Fruit fly (Drosophila melanogaster) whole organism, embryonic: ENCODE results near the gene CG7065.

Source experiments
- ATbp ChIP-seq: fragments of 200-800 bp; sonication (Bioruptor generic); optimal IDR thresholded peaks from 2 replicates; lab custom pipeline; 2017; ENCODE audit warnings: missing biosample characterization, mild to moderate bottlenecking, missing genetic modification characterization, missing genetic modification reagents
- Adf1 ChIP-seq: fragments of 200-800 bp; sonication (Bioruptor generic); IDR thresholded peaks from 2 replicates; pipeline ENCODE4 v1.3.6; 2022; ENCODE audit warnings: missing biosample characterization, missing genetic modification characterization
- Bteb2 ChIP-seq: fragments of 200-800 bp; sonication (Bioruptor generic); optimal IDR thresholded peaks from 2 replicates; lab custom pipeline; 2016; ENCODE audit warnings: missing biosample characterization, missing genetic modification characterization
- CG11398 ChIP-seq: fragments of 200-800 bp; sonication (Bioruptor generic); optimal IDR thresholded peaks from 2 replicates; lab custom pipeline; 2016; ENCODE audit warnings: missing biosample characterization, missing genetic modification characterization
- CG12155 ChIP-seq: fragments of 200-800 bp; sonication (Bioruptor generic); optimal IDR thresholded peaks from 3 replicates; lab custom pipeline; 2016; ENCODE audit warnings: missing biosample characterization, missing genetic modification characterization
- CG1233 ChIP-seq: fragments of 200-800 bp; sonication (Bioruptor generic); optimal IDR thresholded peaks from 4 replicates; lab custom pipeline; 2018; ENCODE audit warnings: missing biosample characterization, mild to moderate bottlenecking, missing genetic modification characterization
- CG13287 ChIP-seq: fragments of 200-800 bp; sonication (Bioruptor generic); IDR thresholded peaks from 2 replicates; pipeline ENCODE4 v1.3.6; 2022; ENCODE audit warnings: missing biosample characterization, missing genetic modification characterization; ENCODE audit not compliant: partially characterized antibody
- CG15073 ChIP-seq: fragments of 200-800 bp; sonication (Bioruptor generic); optimal IDR thresholded peaks from 2 replicates; lab custom pipeline; 2016; ENCODE audit warnings: missing biosample characterization, missing genetic modification characterization
- CG15479 ChIP-seq: fragments of 200-800 bp; sonication (Bioruptor generic); optimal IDR thresholded peaks from 3 replicates; lab custom pipeline; 2019; ENCODE audit warnings: missing biosample characterization, mild to moderate bottlenecking, missing genetic modification characterization, moderate library complexity
- CG1647 ChIP-seq: fragments of 200-800 bp; sonication (Bioruptor generic); optimal IDR thresholded peaks from 3 replicates; lab custom pipeline; 2016; ENCODE audit warnings: missing biosample characterization, missing genetic modification characterization
- CG17802 ChIP-seq: fragments of 200-800 bp; sonication (Bioruptor generic); optimal IDR thresholded peaks from 2 replicates; lab custom pipeline; 2018; ENCODE audit warnings: missing biosample characterization, mild to moderate bottlenecking, missing genetic modification characterization, moderate library complexity
- CG31388 ChIP-seq: fragments of 200-800 bp; sonication (Bioruptor generic); optimal IDR thresholded peaks from 2 replicates; lab custom pipeline; 2016; ENCODE audit warnings: missing biosample characterization, missing genetic modification characterization
- CG32532 ChIP-seq: fragments of 200-800 bp; sonication (Bioruptor generic); IDR thresholded peaks from 2 replicates; pipeline ENCODE4 v1.3.6; 2022; ENCODE audit warnings: missing biosample characterization, missing genetic modification characterization
- CG34376 ChIP-seq: fragments of 200-800 bp; sonication (Bioruptor generic); optimal IDR thresholded peaks from 2 replicates; lab custom pipeline; 2018; ENCODE audit warnings: missing biosample characterization, mild to moderate bottlenecking, missing genetic modification characterization
- CG4707 ChIP-seq: fragments of 200-800 bp; sonication (Bioruptor generic); optimal IDR thresholded peaks from 2 replicates; lab custom pipeline; 2018; ENCODE audit warnings: missing biosample characterization, mild to moderate bottlenecking, missing genetic modification characterization, moderate library complexity
- CG8089 ChIP-seq: fragments of 200-800 bp; sonication (Bioruptor generic); optimal IDR thresholded peaks from 3 replicates; lab custom pipeline; 2016; ENCODE audit warnings: missing biosample characterization, missing genetic modification characterization
- CG8924 ChIP-seq: fragments of 200-800 bp; optimal IDR thresholded peaks from 3 replicates; lab custom pipeline; 2019; ENCODE audit warnings: missing biosample characterization, mild to moderate bottlenecking, missing genetic modification characterization, moderate library complexity
- CG8944 ChIP-seq: fragments of 200-800 bp; sonication (Bioruptor generic); optimal IDR thresholded peaks from 3 replicates; lab custom pipeline; 2016; ENCODE audit warnings: missing biosample characterization, missing genetic modification characterization
- CkIIα-i1 ChIP-seq: fragments of 200-800 bp; sonication (Bioruptor generic); IDR thresholded peaks from 2 replicates; pipeline ENCODE4 v1.3.6; 2022; ENCODE audit warnings: missing biosample characterization, missing genetic modification characterization
- CrebB ChIP-seq: fragments of 200-800 bp; sonication (Bioruptor generic); optimal IDR thresholded peaks from 3 replicates; lab custom pipeline; 2018; ENCODE audit warnings: missing biosample characterization, mild to moderate bottlenecking, missing genetic modification characterization
- Dref ChIP-seq: fragments of 200-800 bp; sonication (Bioruptor generic); IDR thresholded peaks from 2 replicates; pipeline ENCODE4 v1.3.6; 2022; ENCODE audit warnings: missing biosample characterization, missing genetic modification characterization
- Gug ChIP-seq: fragments of 200-800 bp; sonication (Bioruptor generic); IDR thresholded peaks from 4 replicates; pipeline ENCODE4 v1.3.6; 2022; ENCODE audit warnings: missing biosample characterization, missing genetic modification characterization
- H15 ChIP-seq: fragments of 200-800 bp; sonication (Bioruptor generic); IDR thresholded peaks from 3 replicates; pipeline ENCODE4 v1.3.6; 2022; ENCODE audit warnings: missing biosample characterization, missing genetic modification characterization
- Hand ChIP-seq: fragments of 200-800 bp; sonication (Bioruptor generic); optimal IDR thresholded peaks from 2 replicates; lab custom pipeline; 2017; ENCODE audit warnings: mild to moderate bottlenecking, missing biosample characterization, missing genetic modification reagents, missing genetic modification characterization
- HmgD ChIP-seq: fragments of 200-800 bp; sonication (Bioruptor generic); optimal IDR thresholded peaks from 3 replicates; lab custom pipeline; 2016; ENCODE audit warnings: missing biosample characterization, missing genetic modification characterization
- Nf-YA ChIP-seq: fragments of 200-800 bp; sonication (Bioruptor generic); IDR thresholded peaks from 2 replicates; pipeline ENCODE4 v1.3.6; 2022; ENCODE audit warnings: missing biosample characterization, missing genetic modification characterization
- NfI ChIP-seq: fragments of 200-800 bp; sonication (Bioruptor generic); optimal IDR thresholded peaks from 3 replicates; lab custom pipeline; 2018; ENCODE audit warnings: missing biosample characterization, mild to moderate bottlenecking, missing genetic modification characterization, moderate library complexity
- Pdp1 ChIP-seq, 2 experiments: fragments of 200-800 bp; sonication (Bioruptor generic); optimal IDR thresholded peaks; 3 replicates each; lab custom pipeline; 2016; ENCODE audit warnings: missing biosample characterization in 2 of 2, missing genetic modification characterization in 2 of 2, mild to moderate bottlenecking in 1 of 2, moderate library complexity in 1 of 2
- Scr ChIP-seq: fragments of 200-800 bp; sonication (Bioruptor generic); IDR thresholded peaks from 2 replicates; pipeline ENCODE4 v1.3.6; 2022; ENCODE audit warnings: missing biosample characterization, missing genetic modification characterization; ENCODE audit not compliant: partially characterized antibody
- Six4 ChIP-seq: fragments of 200-800 bp; sonication (Bioruptor generic); optimal IDR thresholded peaks from 2 replicates; lab custom pipeline; 2016; ENCODE audit warnings: missing biosample characterization, missing genetic modification characterization
- cato ChIP-seq: fragments of 200-800 bp; sonication (Bioruptor generic); optimal IDR thresholded peaks from 2 replicates; lab custom pipeline; 2016; ENCODE audit warnings: missing biosample characterization, missing genetic modification characterization, borderline replicate concordance
- chm ChIP-seq: fragments of 200-800 bp; sonication (Bioruptor generic); IDR thresholded peaks from 2 replicates; pipeline ENCODE4 v1.3.6; 2022; ENCODE audit warnings: missing biosample characterization, missing genetic modification characterization
- danr ChIP-seq: fragments of 200-800 bp; sonication (Bioruptor generic); IDR thresholded peaks from 2 replicates; pipeline ENCODE4 v1.3.6; 2022; ENCODE audit warnings: missing biosample characterization, missing genetic modification characterization
- dpn ChIP-seq, 2 experiments: fragments of 200-800 bp; sonication (Bioruptor generic); optimal IDR thresholded peaks; 3 replicates each; lab custom pipeline; 2016; ENCODE audit warnings: missing biosample characterization in 2 of 2, missing genetic modification characterization in 2 of 2
- dysf ChIP-seq: fragments of 200-800 bp; sonication (Bioruptor generic); IDR thresholded peaks from 3 replicates; pipeline ENCODE4 v1.3.6; 2022; ENCODE audit warnings: missing biosample characterization, missing genetic modification characterization
- emc ChIP-seq: fragments of 200-800 bp; sonication (Bioruptor generic); optimal IDR thresholded peaks from 2 replicates; lab custom pipeline; 2016; ENCODE audit warnings: missing biosample characterization, missing genetic modification characterization
- fd64A ChIP-seq: fragments of 200-800 bp; sonication (Bioruptor generic); optimal IDR thresholded peaks from 3 replicates; lab custom pipeline; 2018; ENCODE audit warnings: missing biosample characterization, mild to moderate bottlenecking, missing genetic modification characterization
- gcm2 ChIP-seq: fragments of 200-800 bp; sonication (Bioruptor generic); optimal IDR thresholded peaks from 2 replicates; lab custom pipeline; 2016; ENCODE audit warnings: missing biosample characterization, missing genetic modification characterization
- gro ChIP-seq: fragments of 200-800 bp; sonication (Bioruptor generic); optimal IDR thresholded peaks from 2 replicates; lab custom pipeline; 2016; ENCODE audit warnings: missing biosample characterization, missing genetic modification characterization
- gsb-n ChIP-seq: fragments of 200-800 bp; sonication (Bioruptor generic); optimal IDR thresholded peaks from 3 replicates; lab custom pipeline; 2018; ENCODE audit warnings: missing biosample characterization, mild to moderate bottlenecking, missing genetic modification characterization
- insv ChIP-seq, 2 experiments: fragments of 200-800 bp; sonication (Bioruptor generic); optimal IDR thresholded peaks; 3 replicates each; lab custom pipeline; 2016 to 2018; ENCODE audit warnings: missing biosample characterization in 2 of 2, missing genetic modification characterization in 2 of 2
- mirr ChIP-seq: fragments of 200-800 bp; sonication (Bioruptor generic); optimal IDR thresholded peaks from 3 replicates; lab custom pipeline; 2018; ENCODE audit warnings: missing biosample characterization, mild to moderate bottlenecking, missing genetic modification characterization
- mld ChIP-seq: fragments of 200-800 bp; sonication (Bioruptor generic); IDR thresholded peaks from 3 replicates; pipeline ENCODE4 v1.3.6; 2022; ENCODE audit warnings: missing biosample characterization, missing genetic modification characterization; ENCODE audit not compliant: partially characterized antibody
- nerfin-1 ChIP-seq: fragments of 200-800 bp; sonication (Bioruptor generic); optimal IDR thresholded peaks from 3 replicates; lab custom pipeline; 2019; ENCODE audit warnings: missing biosample characterization, mild to moderate bottlenecking, missing genetic modification characterization, moderate library complexity
- row ChIP-seq: fragments of 200-800 bp; sonication (Bioruptor generic); IDR thresholded peaks from 3 replicates; pipeline ENCODE4 v1.3.6; 2022; ENCODE audit warnings: missing biosample characterization, missing genetic modification characterization
- shn ChIP-seq: fragments of 200-800 bp; sonication (Bioruptor generic); optimal IDR thresholded peaks from 3 replicates; lab custom pipeline; 2016; ENCODE audit warnings: missing biosample characterization, missing genetic modification characterization
- stc ChIP-seq: fragments of 200-800 bp; sonication (Bioruptor generic); IDR thresholded peaks from 2 replicates; pipeline ENCODE4 v1.3.6; 2022; ENCODE audit warnings: missing biosample characterization, missing genetic modification characterization
- tna ChIP-seq: fragments of 200-800 bp; sonication (Bioruptor generic); IDR thresholded peaks from 2 replicates; pipeline ENCODE4 v1.3.6; 2022; ENCODE audit warnings: missing biosample characterization, missing genetic modification characterization; ENCODE audit not compliant: partially characterized antibody
- toy ChIP-seq: fragments of 200-800 bp; sonication (Bioruptor generic); IDR thresholded peaks from 2 replicates; pipeline ENCODE4 v1.3.6; 2022; ENCODE audit warnings: missing biosample characterization, missing genetic modification characterization
- tup ChIP-seq: fragments of 200-800 bp; sonication (Bioruptor generic); optimal IDR thresholded peaks from 2 replicates; lab custom pipeline; 2016; ENCODE audit warnings: missing biosample characterization, mild to moderate bottlenecking, missing genetic modification characterization, moderate library complexity
- unc-4 ChIP-seq: fragments of 200-800 bp; sonication (Bioruptor generic); IDR thresholded peaks from 2 replicates; pipeline ENCODE4 v1.3.6; 2022; ENCODE audit warnings: missing biosample characterization, missing genetic modification characterization; ENCODE audit not compliant: partially characterized antibody

CG7065 gene

DNA sequence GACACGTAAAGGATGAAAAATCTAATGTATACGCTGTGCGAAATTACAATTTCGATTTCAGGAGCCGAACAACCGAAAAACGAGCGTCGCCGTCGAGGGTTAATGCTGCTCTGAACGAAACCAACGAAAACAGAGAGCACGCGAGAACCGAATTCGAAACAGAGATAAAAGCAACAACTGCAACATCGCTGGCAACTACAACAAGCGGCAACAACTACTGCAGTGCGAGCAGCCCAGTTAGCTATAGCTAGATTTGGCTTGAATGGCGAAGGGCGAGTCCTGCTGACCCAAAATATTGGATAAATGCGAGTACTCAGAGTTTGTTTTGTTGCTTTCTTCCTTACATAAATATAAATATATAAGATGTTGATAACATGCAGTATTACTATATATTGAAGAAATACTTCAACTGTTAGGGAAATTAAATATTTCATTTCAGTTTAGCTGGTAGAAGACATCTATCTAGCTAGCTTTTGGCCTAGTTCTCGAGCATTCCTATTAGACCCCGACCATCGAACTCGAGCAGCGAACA is 7.3 kb upstream of the CG7065 start, which contains the start of gene fend (continued):
- TF ChIP-seq Dref (no peak), CG8944 (GFP tag; lab: Kevin White, UChicago) (no peak), CG15479 (GFP tag; lab: Kevin White, UChicago) (peak; percentile 47), mld (GFP tag; lab: Robert Waterston, UW) (no peak), CrebB (no peak), CG17802 (tag; lab: Kevin White, UChicago) (no peak), HmgD (GFP tag; lab: Kevin White, UChicago) (no peak), row (GFP tag; lab: Robert Waterston, UW) (peak; percentile 94), Scr (GFP tag; lab: Robert Waterston, UW) (no peak), tna (GFP tag; lab: Robert Waterston, UW) (no peak), Gug (GFP tag; lab: Robert Waterston, UW) (no peak), CG31388 (no peak), CG34376 (GFP tag; lab: Kevin White, UChicago) (peak; percentile 37), H15 (GFP tag; lab: Robert Waterston, UW) (no peak), CG1647 (GFP tag; lab: Kevin White, UChicago) (no peak), NfI (GFP tag; lab: Kevin White, UChicago) (peak; percentile 44), Adf1 (GFP tag; lab: Robert Waterston, UW) (no peak), emc (GFP tag; lab: Kevin White, UChicago) (no peak), gro (GFP tag; lab: Kevin White, UChicago) (no peak), nerfin-1 (tag; lab: Kevin White, UChicago) (peak; percentile 35), Hand (peak; percentile 0), chm (GFP tag; lab: Robert Waterston, UW) (peak; percentile 56; the same call in 1 of the 2 replicates), unc-4 (no peak), toy (GFP tag; lab: Robert Waterston, UW) (no peak), mirr (GFP tag; lab: Kevin White, UChicago) (no peak), CG8089 (GFP tag; lab: Kevin White, UChicago) (no peak), gcm2 (GFP tag; lab: Kevin White, UChicago) (no peak), CG8924 (tag; lab: Kevin White, UChicago) (peak; percentile 54), CkIIα-i1 (GFP tag; lab: Robert Waterston, UW) (no peak), ATbp (no peak), cato (no peak), shn (no peak), CG1233 (peak; percentile 21), insv (GFP tag; optimal IDR thresholded peaks at IDR 0.05; lab: Kevin White, UChicago) (peak in 1 of 2 experiments; percentile 68), Six4 (GFP tag; lab: Kevin White, UChicago) (peak; percentile 18), gsb-n (tag; lab: Kevin White, UChicago) (no peak), danr (GFP tag; lab: Robert Waterston, UW) (no peak), dpn (GFP tag; optimal IDR thresholded peaks at IDR 0.05; lab: Kevin White, UChicago) (peak in 1 of 2 experiments; percentile 22), fd64A (GFP tag; lab: Kevin White, UChicago) (no peak), CG12155 (GFP tag; lab: Kevin White, UChicago) (no peak), CG32532 (GFP tag; lab: Robert Waterston, UW) (peak; percentile 28; the same call in 1 of the 2 replicates), Nf-YA (GFP tag; lab: Robert Waterston, UW) (no peak), Pdp1 (GFP tag; optimal IDR thresholded peaks at IDR 0.05; lab: Kevin White, UChicago) (no peak), stc (GFP tag; lab: Robert Waterston, UW) (no peak), Bteb2 (GFP tag; lab: Kevin White, UChicago) (no peak), CG15073 (GFP tag; lab: Kevin White, UChicago) (no peak), CG11398 (GFP tag; lab: Kevin White, UChicago) (no peak), dysf (GFP tag; lab: Robert Waterston, UW) (peak; percentile 49; the same call in 1 of the 3 replicates), CG13287 (no peak), tup (no peak), CG4707 (GFP tag; lab: Kevin White, UChicago) (no peak)
